Worm (Caenorhabditis elegans) whole organism, late embryonic: ENCODE results near the gene K10H10.10.

Experiments used
- C08G9.2 ChIP-seq: sonication (generic microtip); optimal IDR thresholded peaks from 2 replicates; lab custom pipeline; 2016; ENCODE audit warnings: mild to moderate bottlenecking, missing genetic modification characterization, moderate library complexity, missing compliant biosample characterization
- C38D4.7 ChIP-seq: fragments of 200-800 bp; sonication (Bioruptor generic); optimal IDR thresholded peaks from 2 replicates; lab custom pipeline; 2018; ENCODE audit warnings: mild to moderate bottlenecking, missing genetic modification characterization, moderate library complexity, missing compliant biosample characterization
- T23F11.4 ChIP-seq: fragments of 200-800 bp; sonication (Bioruptor generic); optimal IDR thresholded peaks from 2 replicates; lab custom pipeline; 2018; ENCODE audit warnings: mild to moderate bottlenecking, missing genetic modification characterization, missing compliant biosample characterization
- ahr-1 ChIP-seq: sonication (generic microtip); optimal IDR thresholded peaks from 2 replicates; lab custom pipeline; 2016; ENCODE audit warnings: missing genetic modification characterization, missing compliant biosample characterization
- ama-1 ChIP-seq: fragments of 150-350 bp; optimal IDR thresholded peaks from 2 replicates; lab custom pipeline; 2014
- ceh-2 ChIP-seq: sonication (generic microtip); optimal IDR thresholded peaks from 2 replicates; lab custom pipeline; 2016; ENCODE audit warnings: missing genotype, missing genetic modification characterization, missing compliant biosample characterization
- ceh-30 ChIP-seq: fragments of 150-350 bp; optimal IDR thresholded peaks from 2 replicates; lab custom pipeline; 2014; ENCODE audit warnings: missing biosample characterization, missing genetic modification characterization
- ceh-31 ChIP-seq: sonication (generic microtip); optimal IDR thresholded peaks from 2 replicates; lab custom pipeline; 2016; ENCODE audit warnings: missing genetic modification characterization, missing compliant biosample characterization
- ceh-34 ChIP-seq: sonication (generic microtip); optimal IDR thresholded peaks from 2 replicates; lab custom pipeline; 2016; ENCODE audit warnings: mild to moderate bottlenecking, missing genetic modification characterization, missing compliant biosample characterization
- ceh-45 ChIP-seq: fragments of 200-800 bp; sonication (Bioruptor generic); IDR thresholded peaks from 2 replicates; pipeline ENCODE4 v1.3.6; 2022; ENCODE audit warnings: missing genetic modification reagents, missing genetic modification characterization, missing compliant biosample characterization
- elt-2 ChIP-seq: sonication (generic microtip); optimal IDR thresholded peaks from 2 replicates; lab custom pipeline; 2016; ENCODE audit warnings: missing genetic modification reagents, missing genetic modification characterization, missing compliant biosample characterization
- elt-4 ChIP-seq: sonication (generic microtip); optimal IDR thresholded peaks from 2 replicates; lab custom pipeline; 2016; ENCODE audit warnings: missing genetic modification characterization, missing compliant biosample characterization
- ets-4 ChIP-seq: sonication (generic microtip); optimal IDR thresholded peaks from 2 replicates; lab custom pipeline; 2016; ENCODE audit warnings: missing genetic modification characterization, missing compliant biosample characterization
- eyg-1 ChIP-seq: sonication (generic microtip); optimal IDR thresholded peaks from 2 replicates; lab custom pipeline; 2016; ENCODE audit warnings: missing genotype, missing genetic modification characterization, missing compliant biosample characterization
- hlh-13 ChIP-seq: fragments of 200-800 bp; sonication (Bioruptor generic); optimal IDR thresholded peaks from 2 replicates; lab custom pipeline; 2018; ENCODE audit warnings: mild to moderate bottlenecking, missing genetic modification characterization, missing compliant biosample characterization
- hlh-30 ChIP-seq: sonication (generic microtip); optimal IDR thresholded peaks from 2 replicates; lab custom pipeline; 2017; ENCODE audit warnings: antibody characterized with exemption, missing genetic modification characterization, missing compliant biosample characterization; ENCODE audit not compliant: insufficient read depth
- lin-11 ChIP-seq: fragments of 200-800 bp; sonication (Bioruptor generic); optimal IDR thresholded peaks from 2 replicates; lab custom pipeline; 2018; ENCODE audit warnings: mild to moderate bottlenecking, missing genetic modification characterization, missing compliant biosample characterization
- madf-2 ChIP-seq: sonication (generic microtip); optimal IDR thresholded peaks from 2 replicates; lab custom pipeline; 2017; ENCODE audit warnings: missing genetic modification characterization, missing compliant biosample characterization
- pros-1 ChIP-seq: fragments of 150-350 bp; optimal IDR thresholded peaks from 2 replicates; lab custom pipeline; 2014; ENCODE audit warnings: missing biosample characterization, missing genetic modification reagents, missing genetic modification characterization
- ref-2 ChIP-seq: sonication (generic microtip); optimal IDR thresholded peaks from 2 replicates; lab custom pipeline; 2016; ENCODE audit warnings: missing genetic modification characterization, missing compliant biosample characterization
- sdc-2 ChIP-seq: sonication (generic microtip); optimal IDR thresholded peaks from 2 replicates; lab custom pipeline; 2016; ENCODE audit warnings: missing genotype, missing genetic modification characterization, missing compliant biosample characterization
- sox-4 ChIP-seq: sonication (generic microtip); optimal IDR thresholded peaks from 2 replicates; lab custom pipeline; 2017; ENCODE audit warnings: mild to moderate bottlenecking, missing genetic modification characterization, inconsistent platforms, missing compliant biosample characterization
- tbx-7 ChIP-seq: sonication (generic microtip); optimal IDR thresholded peaks from 2 replicates; lab custom pipeline; 2016; ENCODE audit warnings: missing genotype, missing genetic modification characterization, missing compliant biosample characterization
- unc-3 ChIP-seq, 2 experiments: fragments of 200-800 bp in 1 of 2; sonication (Bioruptor generic) in 1 of 2; sonication (generic microtip) in 1 of 2; conservative IDR thresholded peaks in 1 of 2; optimal IDR thresholded peaks in 1 of 2; 2 replicates each; pipeline versions ENCODE4 v1.3.6 to Lab custom; 2016 to 2022; ENCODE audit warnings: missing compliant biosample characterization in 2 of 2, missing genetic modification characterization in 2 of 2, missing genetic modification reagents in 1 of 2
- unc-42 ChIP-seq: sonication (generic microtip); optimal IDR thresholded peaks from 2 replicates; lab custom pipeline; 2016; ENCODE audit warnings: missing genotype, missing genetic modification characterization, missing compliant biosample characterization
- unc-86 ChIP-seq: sonication (generic microtip); optimal IDR thresholded peaks from 2 replicates; lab custom pipeline; 2016; ENCODE audit warnings: missing genetic modification characterization, missing compliant biosample characterization

K10H10.10 gene

ce11 chrII:14550613-14551012 lies 43.0 kb downstream of the K10H10.10 start, which contains the start of gene nlp-41:
Gene nlp-41 (plus strand): TSS chrII:14550913.
- no peak for TF ChIP-seq hlh-30 (tag; lab: Kevin White, UChicago)
- TF ChIP-seq unc-42 = no peak
- TF ChIP-seq T23F11.4 (GFP tag; lab: Kevin White, UChicago) = no peak
- no peak for TF ChIP-seq ceh-45 (GFP tag; lab: Robert Waterston, UW)
- TF ChIP-seq ets-4 (tag; lab: Kevin White, UChicago) = no peak
- TF ChIP-seq ceh-2 (tag; lab: Kevin White, UChicago) = no peak
- TF ChIP-seq C38D4.7 = no peak
- TF ChIP-seq elt-4 = no peak
- TF ChIP-seq ahr-1 (tag; lab: Kevin White, UChicago) = no peak
- no peak for TF ChIP-seq pros-1
- no peak for TF ChIP-seq ceh-30 (tag; lab: Kevin White, UChicago)
- TF ChIP-seq unc-3 (GFP tag; conservative IDR thresholded peaks at IDR 0.05; lab: Robert Waterston, UW) = no peak
- TF ChIP-seq unc-3 (tag; optimal IDR thresholded peaks at IDR 0.05; lab: Kevin White, UChicago) = no peak

ce11 chrII:14555019-14555418 lies 47.5 kb downstream of the K10H10.10 start:
- TF ChIP-seq C08G9.2 (tag; lab: Kevin White, UChicago) (no peak), tbx-7 (tag; lab: Kevin White, UChicago) (no peak), ceh-34 (tag; lab: Kevin White, UChicago) (no peak), ref-2 (tag; lab: Kevin White, UChicago) (no peak), sox-4 (tag; lab: Kevin White, UChicago) (no peak), elt-2 (tag; lab: Kevin White, UChicago) (no peak), hlh-13 (GFP tag; lab: Kevin White, UChicago) (no peak), unc-86 (tag; lab: Kevin White, UChicago) (no peak), ama-1 (lab: Kevin White, UChicago) (no peak), madf-2 (no peak), ceh-31 (no peak), ceh-30 (tag; lab: Kevin White, UChicago) (no peak), sdc-2 (tag; lab: Kevin White, UChicago) (no peak), eyg-1 (tag; lab: Kevin White, UChicago) (no peak), lin-11 (tag; lab: Kevin White, UChicago) (no peak)
- TF ChIP-seq, all 69 proteins: peak for 0
